Worm (Caenorhabditis elegans) whole organism, late embryonic: ENCODE data around the gene T11G6.4.

Experiments used
- ceh-2 ChIP-seq: sonication (generic microtip); optimal IDR thresholded peaks from 2 replicates; lab custom pipeline; 2016; ENCODE audit warnings: missing genotype, missing genetic modification characterization, missing compliant biosample characterization
- ceh-45 ChIP-seq: fragments of 200-800 bp; sonication (Bioruptor generic); IDR thresholded peaks from 2 replicates; pipeline ENCODE4 v1.3.6; 2022; ENCODE audit warnings: missing genetic modification reagents, missing genetic modification characterization, missing compliant biosample characterization
- ceh-48 ChIP-seq: sonication (generic microtip); optimal IDR thresholded peaks from 2 replicates; lab custom pipeline; 2016; ENCODE audit warnings: missing genetic modification characterization, inconsistent platforms, missing compliant biosample characterization
- madf-2 ChIP-seq: sonication (generic microtip); optimal IDR thresholded peaks from 2 replicates; lab custom pipeline; 2017; ENCODE audit warnings: missing genetic modification characterization, missing compliant biosample characterization
- nfya-1 ChIP-seq: sonication (generic microtip); optimal IDR thresholded peaks from 2 replicates; lab custom pipeline; 2017; ENCODE audit warnings: missing genetic modification characterization, mild to moderate bottlenecking, missing compliant biosample characterization, antibody characterized with exemption, moderate library complexity
- pha-4 ChIP-seq: fragments of 150-350 bp; optimal IDR thresholded peaks from 2 replicates; lab custom pipeline; 2018; ENCODE audit warnings: missing biosample characterization, missing genetic modification reagents, missing genetic modification characterization
- unc-55 ChIP-seq: sonication (generic microtip); optimal IDR thresholded peaks from 2 replicates; lab custom pipeline; 2017; ENCODE audit warnings: missing biosample characterization, missing genetic modification reagents, missing genetic modification characterization

ce11 chrIV:10864031-10864430 lies 12.3 kb upstream of the T11G6.4 start, which contains the start of gene nish-1:
- TF ChIP-seq ceh-2 (tag; lab: Kevin White, UChicago) (no peak), unc-55 (no peak), madf-2 (tag; lab: Kevin White, UChicago) (no peak), pha-4 (no peak), nfya-1 (no peak), ceh-45 (no peak), ceh-48 (tag; lab: Kevin White, UChicago) (no peak)
